Fruit fly (Drosophila melanogaster): ENCODE data around the gene Dsk.
A peak's percentile ranks its signal among the peaks of the same experiment; 100 is the strongest.

Dsk gene

dm6 chr3R:4215264-4215993 is 25.4 kb upstream of the Dsk start, which contains the start of gene CG14636 (continued):
- TF ChIP-seq chinmo (GFP tag; IDR thresholded peaks at IDR 0.05; ENCODE audit: partially characterized antibody): peak; percentile 90
- TF ChIP-seq trem (tag; optimal IDR thresholded peaks at IDR 0.05): no peak
- TF ChIP-seq Lpt (GFP tag; optimal IDR thresholded peaks at IDR 0.05): no peak
- TF ChIP-seq CG14441 (GFP tag; IDR thresholded peaks at IDR 0.05): peak; percentile 90
- peak; percentile 58 for TF ChIP-seq jing (GFP tag; optimal IDR thresholded peaks at IDR 0.05)
- no peak for TF ChIP-seq HLHmδ (GFP tag; optimal IDR thresholded peaks at IDR 0.05)
- TF ChIP-seq Stat92E (GFP tag; optimal IDR thresholded peaks at IDR 0.05): no peak
- TF ChIP-seq Jarid2 (GFP tag; optimal IDR thresholded peaks at IDR 0.05): peak; percentile 30
- TF ChIP-seq dan (GFP tag; IDR thresholded peaks at IDR 0.05): no peak
- peak; percentile 60 for TF ChIP-seq E2f2 (GFP tag; IDR thresholded peaks at IDR 0.05)
- TF ChIP-seq CG6272 (GFP tag; IDR thresholded peaks at IDR 0.05): peak; percentile 68
- TF ChIP-seq CG11723 (GFP tag; optimal IDR thresholded peaks at IDR 0.05): peak; percentile 46
- peak; percentile 72 for TF ChIP-seq zfh2 (GFP tag; optimal IDR thresholded peaks at IDR 0.05)
- TF ChIP-seq CG34376 (GFP tag; optimal IDR thresholded peaks at IDR 0.05): peak; percentile 61
- TF ChIP-seq zen (tag; optimal IDR thresholded peaks at IDR 0.05): no peak
- 0 out of 2 replicates have a peak, but pooled peaks have one; percentile 15 for TF ChIP-seq toy (GFP tag; IDR thresholded peaks at IDR 0.05)
- no peak for TF ChIP-seq CG10462 (GFP tag; optimal IDR thresholded peaks at IDR 0.05)
- TF ChIP-seq lbe (GFP tag; optimal IDR thresholded peaks at IDR 0.05): no peak
- TF ChIP-seq disco-r (GFP tag; optimal IDR thresholded peaks at IDR 0.05): peak; percentile 44
- no peak for TF ChIP-seq CG1832 (GFP tag; optimal IDR thresholded peaks at IDR 0.05)
- no peak for TF ChIP-seq tna (GFP tag; IDR thresholded peaks at IDR 0.05; ENCODE audit: partially characterized antibody)
- peak; percentile 39 for TF ChIP-seq Mes4 (GFP tag; optimal IDR thresholded peaks at IDR 0.05)
- peak; percentile 69 for TF ChIP-seq CG7556 (GFP tag; optimal IDR thresholded peaks at IDR 0.05)
- TF ChIP-seq CG17802 (tag; optimal IDR thresholded peaks at IDR 0.05): no peak
- no peak for TF ChIP-seq insv (GFP tag; optimal IDR thresholded peaks at IDR 0.05)
- no peak for TF ChIP-seq CG6791 (GFP tag; IDR thresholded peaks at IDR 0.05; ENCODE audit: partially characterized antibody)
- no peak for TF ChIP-seq dati (GFP tag; IDR thresholded peaks at IDR 0.05)
- peak; percentile 60 for TF ChIP-seq CG10366 (GFP tag; IDR thresholded peaks at IDR 0.05)
- TF ChIP-seq sc (optimal IDR thresholded peaks at IDR 0.05): no peak
- no peak for TF ChIP-seq sc (GFP tag; optimal IDR thresholded peaks at IDR 0.05)
- peak; percentile 63 for TF ChIP-seq Side (GFP tag; optimal IDR thresholded peaks at IDR 0.05)
- TF ChIP-seq PHDP (tag; optimal IDR thresholded peaks at IDR 0.05): peak; percentile 69
- peak; percentile 52; the same call in 2 of the 3 replicates for TF ChIP-seq CG14050 (GFP tag; IDR thresholded peaks at IDR 0.05)
- no peak for TF ChIP-seq pzg (GFP tag; optimal IDR thresholded peaks at IDR 0.05)
- TF ChIP-seq danr (GFP tag; IDR thresholded peaks at IDR 0.05): peak; percentile 73
- peak; percentile 45 for TF ChIP-seq CG10147 (GFP tag; optimal IDR thresholded peaks at IDR 0.05)
- no peak for TF ChIP-seq Spps (tag; optimal IDR thresholded peaks at IDR 0.05)
- peak; percentile 48; the same call in 1 of the 2 replicates for TF ChIP-seq ranshi (GFP tag; IDR thresholded peaks at IDR 0.05)
- TF ChIP-seq Aef1 (GFP tag; IDR thresholded peaks at IDR 0.05): peak; percentile 53; the same call in 2 of the 3 replicates
- TF ChIP-seq repo (GFP tag; optimal IDR thresholded peaks at IDR 0.05): peak; percentile 58
- no peak for TF ChIP-seq CG2889 (GFP tag; IDR thresholded peaks at IDR 0.05)
- peak; percentile 83 for TF ChIP-seq CG9932 (GFP tag; IDR thresholded peaks at IDR 0.05)
- TF ChIP-seq dmrt11E (tag; optimal IDR thresholded peaks at IDR 0.05): no peak
- peak; percentile 64 for TF ChIP-seq CG4328 (GFP tag; optimal IDR thresholded peaks at IDR 0.05)
- peak; percentile 21 for TF ChIP-seq nerfin-1 (tag; optimal IDR thresholded peaks at IDR 0.05)
- TF ChIP-seq CG6854 (GFP tag; optimal IDR thresholded peaks at IDR 0.05): peak; percentile 75
- TF ChIP-seq phol (tag; optimal IDR thresholded peaks at IDR 0.05): peak; percentile 58
- peak; percentile 32; the same call in 1 of the 2 replicates for TF ChIP-seq CG11696 (GFP tag; IDR thresholded peaks at IDR 0.05)
- peak; percentile 73 for TF ChIP-seq pnt (GFP tag; optimal IDR thresholded peaks at IDR 0.05)

Data from whole organism, embryonic.